Fruit fly (Drosophila melanogaster): ENCODE data around the gene CG14933.

Gene CG14933

DNA sequence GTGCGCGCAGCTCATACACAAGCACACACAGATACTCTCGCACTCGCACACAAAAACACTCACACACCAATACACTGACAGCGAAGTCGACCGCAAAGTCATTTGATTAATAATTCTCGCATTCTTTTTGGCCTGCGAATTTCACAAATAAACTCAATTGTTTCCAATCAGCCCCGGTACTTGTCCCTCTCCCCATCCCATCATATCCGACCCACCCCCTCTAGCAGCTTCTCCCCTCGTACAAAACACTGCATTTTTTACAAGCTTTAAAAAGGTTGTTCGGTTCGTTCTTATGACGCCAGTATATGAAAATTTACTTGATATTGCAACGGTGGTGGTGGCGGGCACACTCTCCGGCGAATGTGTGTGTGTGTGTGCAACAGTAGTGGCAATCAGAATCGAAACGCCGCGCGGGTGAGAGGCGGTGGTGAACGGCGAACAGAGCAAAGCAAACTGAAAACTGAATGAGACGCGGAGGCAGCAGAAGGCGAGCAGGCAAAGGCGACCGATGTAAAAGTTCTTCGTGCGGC, 34.9 kb upstream of the CG14933 start (continued):
- TF ChIP-seq chm (GFP tag; IDR thresholded peaks at IDR 0.05), result peak; percentile 67; the same call in 1 of the 2 replicates
- no peak for TF ChIP-seq chif (GFP tag; optimal IDR thresholded peaks at IDR 0.05)
- peak; percentile 14; the same call in 1 of the 3 replicates for TF ChIP-seq HLH4C (GFP tag; IDR thresholded peaks at IDR 0.05; ENCODE audit: partially characterized antibody)
- no peak for TF ChIP-seq Meics (GFP tag; optimal IDR thresholded peaks at IDR 0.05)
- peak; percentile 54 for TF ChIP-seq gro (GFP tag; optimal IDR thresholded peaks at IDR 0.05)
- TF ChIP-seq CG17829 (tag; optimal IDR thresholded peaks at IDR 0.05), result no peak
- TF ChIP-seq lab (GFP tag; optimal IDR thresholded peaks at IDR 0.05), result peak; percentile 65
- peak; percentile 80 for TF ChIP-seq ci (GFP tag; IDR thresholded peaks at IDR 0.05)
- peak; percentile 45; the same call in 1 of the 2 replicates for TF ChIP-seq slbo (GFP tag; IDR thresholded peaks at IDR 0.05)
- TF ChIP-seq CG15601 (tag; optimal IDR thresholded peaks at IDR 0.05), result no peak
- no peak for TF ChIP-seq MTF-1 (GFP tag; optimal IDR thresholded peaks at IDR 0.05; ENCODE audit: borderline replicate concordance)
- TF ChIP-seq Adf1 (GFP tag; IDR thresholded peaks at IDR 0.05), result peak; percentile 83
- 0 out of 3 replicates have a peak, but pooled peaks have one; percentile 38 for TF ChIP-seq z (GFP tag; IDR thresholded peaks at IDR 0.05)
- no peak for TF ChIP-seq dati (GFP tag; IDR thresholded peaks at IDR 0.05)
- no peak for TF ChIP-seq CG12104 (GFP tag; optimal IDR thresholded peaks at IDR 0.05)
- no peak for TF ChIP-seq CG7357 (GFP tag; IDR thresholded peaks at IDR 0.05)
- TF ChIP-seq trh (GFP tag; optimal IDR thresholded peaks at IDR 0.05), result no peak
- TF ChIP-seq CHES-1-like (GFP tag; optimal IDR thresholded peaks at IDR 0.05), result peak; percentile 1
- peak; percentile 65 for TF ChIP-seq mirr (GFP tag; optimal IDR thresholded peaks at IDR 0.05)
- no peak for TF ChIP-seq ab (GFP tag; optimal IDR thresholded peaks at IDR 0.05)
- TF ChIP-seq Asciz (GFP tag; optimal IDR thresholded peaks at IDR 0.05), result no peak
- peak; percentile 60 for TF ChIP-seq ftz-f1 (GFP tag; optimal IDR thresholded peaks at IDR 0.05)
- no peak for TF ChIP-seq sc (optimal IDR thresholded peaks at IDR 0.05)
- TF ChIP-seq sc (GFP tag; optimal IDR thresholded peaks at IDR 0.05), result no peak
- TF ChIP-seq ranshi (GFP tag; IDR thresholded peaks at IDR 0.05), result no peak; the same call in 1 of the 2 replicates
- no peak for TF ChIP-seq CG3726 (GFP tag; IDR thresholded peaks at IDR 0.05)
- TF ChIP-seq CG4707 (GFP tag; optimal IDR thresholded peaks at IDR 0.05), result no peak
- no peak for TF ChIP-seq gcm2 (GFP tag; optimal IDR thresholded peaks at IDR 0.05)
- TF ChIP-seq Dbx (GFP tag; IDR thresholded peaks at IDR 0.05), result peak; percentile 68; the same call in 2 of the 3 replicates
- peak; percentile 52 for TF ChIP-seq CG34376 (GFP tag; optimal IDR thresholded peaks at IDR 0.05)
- peak; percentile 71 for TF ChIP-seq run (tag; optimal IDR thresholded peaks at IDR 0.05)
- no peak for TF ChIP-seq stwl (tag; optimal IDR thresholded peaks at IDR 0.05)
- no peak for TF ChIP-seq tup (GFP tag; optimal IDR thresholded peaks at IDR 0.05)
- TF ChIP-seq Doc2 (GFP tag; IDR thresholded peaks at IDR 0.05), result no peak
- TF ChIP-seq CG9876 (GFP tag; optimal IDR thresholded peaks at IDR 0.05), result no peak
- TF ChIP-seq CG31441 (GFP tag; IDR thresholded peaks at IDR 0.05), result no peak
- TF ChIP-seq Hr78 (GFP tag; optimal IDR thresholded peaks at IDR 0.05), result no peak
- no peak for TF ChIP-seq fd102C (GFP tag; optimal IDR thresholded peaks at IDR 0.05)
- no peak for TF ChIP-seq CG12942 (GFP tag; optimal IDR thresholded peaks at IDR 0.05)
- no peak; the same call in 1 of the 2 replicates for TF ChIP-seq Scr (GFP tag; IDR thresholded peaks at IDR 0.05; ENCODE audit: partially characterized antibody)
- TF ChIP-seq CG10209 (GFP tag; optimal IDR thresholded peaks at IDR 0.05), result no peak
- TF ChIP-seq ind (GFP tag; optimal IDR thresholded peaks at IDR 0.05), result no peak
- no peak for TF ChIP-seq Hmx (GFP tag; optimal IDR thresholded peaks at IDR 0.05)
- TF ChIP-seq CG4820 (GFP tag; optimal IDR thresholded peaks at IDR 0.05), result no peak
- peak; percentile 43; the same call in 1 of the 2 replicates for TF ChIP-seq Drgx (GFP tag; IDR thresholded peaks at IDR 0.05)
- TF ChIP-seq CG7372 (GFP tag; IDR thresholded peaks at IDR 0.05), result no peak
- peak; percentile 48 for TF ChIP-seq Mes4 (GFP tag; optimal IDR thresholded peaks at IDR 0.05)
- TF ChIP-seq D19A (tag; optimal IDR thresholded peaks at IDR 0.05), result no peak
- TF ChIP-seq CG10543 (GFP tag; optimal IDR thresholded peaks at IDR 0.05), result peak; percentile 87
- peak in 1 of 2 experiments; percentile 42 for TF ChIP-seq insv (GFP tag; optimal IDR thresholded peaks at IDR 0.05)
- TF ChIP-seq CG10462 (GFP tag; optimal IDR thresholded peaks at IDR 0.05), result no peak
